Worm (Caenorhabditis elegans): ENCODE results near the gene T24F1.4.

Gene T24F1.4

DNA sequence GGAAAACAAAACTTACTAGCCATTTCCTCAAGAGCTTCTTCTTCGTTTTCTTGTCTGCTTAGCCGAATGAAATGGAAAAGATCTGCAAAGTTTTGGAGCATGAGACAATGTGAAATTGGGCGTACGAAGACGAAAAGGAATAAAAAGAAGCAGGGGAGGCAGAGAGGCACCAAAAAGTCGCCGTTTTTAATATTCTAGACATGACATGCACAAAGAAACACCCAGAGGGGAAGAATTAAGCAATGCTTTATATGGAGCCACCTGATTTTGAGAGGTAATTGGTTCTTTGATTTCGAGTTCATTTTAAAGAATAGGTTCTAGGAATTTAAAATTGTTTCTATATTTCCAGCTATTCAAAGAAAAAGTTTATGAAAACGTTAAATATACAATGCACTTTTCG is at the start of gene T24F1.4:
Gene T24F1.4 (minus strand): TSS at position 101 of the 400 bp plus-strand sequence.
- TF ChIP-seq ztf-11 (tag; optimal IDR thresholded peaks at IDR 0.05) (no peak), nhr-20 (tag; optimal IDR thresholded peaks at IDR 0.05) (no peak), unc-98 (GFP tag; IDR thresholded peaks at IDR 0.05) (no peak), lin-14 (GFP tag; optimal IDR thresholded peaks at IDR 0.05) (peak; percentile 21), zip-4 (GFP tag; optimal IDR thresholded peaks at IDR 0.05) (no peak), hlh-17 (GFP tag; optimal IDR thresholded peaks at IDR 0.05; ENCODE audit: borderline replicate concordance) (no peak), irx-1 (tag; optimal IDR thresholded peaks at IDR 0.05) (no peak), nhr-71 (tag; optimal IDR thresholded peaks at IDR 0.05) (peak; percentile 40), fkh-10 (GFP tag; optimal IDR thresholded peaks at IDR 0.05) (no peak), lin-15B (tag; optimal IDR thresholded peaks at IDR 0.05) (no peak), fkh-8 (tag; optimal IDR thresholded peaks at IDR 0.05) (peak; percentile 44), nhr-12 (tag; optimal IDR thresholded peaks at IDR 0.05) (no peak), lir-3 (tag; optimal IDR thresholded peaks at IDR 0.05; ENCODE audit: poor library complexity) (no peak), pax-3 (tag; optimal IDR thresholded peaks at IDR 0.05) (no peak)

DNA sequence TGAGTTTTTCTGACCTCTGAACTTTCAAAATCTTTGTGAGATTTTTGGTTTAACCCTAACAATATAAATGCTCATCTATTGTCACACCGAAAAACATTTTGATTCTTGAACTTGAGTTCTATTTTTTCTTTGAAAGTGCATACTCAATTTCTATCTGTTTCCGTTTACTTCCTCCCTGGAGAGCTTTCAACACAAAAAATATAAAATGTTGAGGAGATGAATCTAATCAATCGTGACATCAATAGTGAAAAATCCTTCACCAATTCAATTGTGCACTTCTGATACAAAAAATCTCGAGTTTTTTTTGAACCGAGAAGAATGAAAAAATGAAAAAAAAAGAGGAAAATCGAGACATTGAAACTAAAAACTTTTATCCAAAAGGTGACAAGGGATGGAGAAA is 47.7 kb upstream of the T24F1.4 start:
- TF ChIP-seq snpc-4 (tag; optimal IDR thresholded peaks at IDR 0.05) (no peak), lin-14 (GFP tag; optimal IDR thresholded peaks at IDR 0.05) (peak; percentile 40), ceh-8 (GFP tag; optimal IDR thresholded peaks at IDR 0.05) (no peak), nhr-77 (tag; optimal IDR thresholded peaks at IDR 0.05) (no peak), fos-1 (tag; optimal IDR thresholded peaks at IDR 0.05) (no peak), irx-1 (tag; optimal IDR thresholded peaks at IDR 0.05) (no peak), aha-1 (tag; optimal IDR thresholded peaks at IDR 0.05) (no peak), egl-27 (tag; optimal IDR thresholded peaks at IDR 0.05) (no peak), nhr-11 (tag; optimal IDR thresholded peaks at IDR 0.05) (no peak), fkh-10 (GFP tag; optimal IDR thresholded peaks at IDR 0.05) (peak; percentile 96), pax-3 (tag; optimal IDR thresholded peaks at IDR 0.05) (no peak)

DNA sequence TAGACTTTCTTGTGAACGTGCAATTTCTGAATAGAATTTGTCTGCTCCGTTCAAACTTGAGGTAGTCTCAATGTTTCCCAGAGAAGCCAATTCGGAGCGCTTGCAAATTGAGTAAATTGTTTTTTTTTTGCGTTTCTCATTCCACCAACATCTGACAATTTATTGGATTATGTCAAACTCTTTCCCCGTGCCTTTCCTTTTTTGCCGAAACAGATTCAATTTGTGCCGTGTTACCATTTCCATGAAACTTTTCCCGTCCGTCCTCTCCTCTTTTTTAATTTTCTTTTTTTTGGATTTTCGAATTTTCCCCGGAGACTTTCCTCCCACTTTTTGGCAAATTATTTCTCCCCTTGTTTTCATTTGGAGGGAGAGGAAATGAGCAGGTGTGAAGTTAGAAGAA is 39.4 kb upstream of the T24F1.4 start:
- TF ChIP-seq nhr-237 (tag; optimal IDR thresholded peaks at IDR 0.05) (no peak), tbx-2 (tag; optimal IDR thresholded peaks at IDR 0.05) (peak; percentile 62), swsn-7 (tag; optimal IDR thresholded peaks at IDR 0.05) (no peak), hlh-17 (GFP tag; optimal IDR thresholded peaks at IDR 0.05; ENCODE audit: borderline replicate concordance) (no peak), fkh-4 (tag; optimal IDR thresholded peaks at IDR 0.05; ENCODE audit: borderline replicate concordance) (no peak), lin-14 (GFP tag; optimal IDR thresholded peaks at IDR 0.05) (peak; percentile 70), egl-27 (tag; optimal IDR thresholded peaks at IDR 0.05) (no peak), nhr-71 (tag; optimal IDR thresholded peaks at IDR 0.05) (peak; percentile 14), fkh-10 (GFP tag; optimal IDR thresholded peaks at IDR 0.05) (no peak), nhr-47 (tag; optimal IDR thresholded peaks at IDR 0.05) (peak; percentile 6), lin-15B (tag; optimal IDR thresholded peaks at IDR 0.05) (no peak)

DNA sequence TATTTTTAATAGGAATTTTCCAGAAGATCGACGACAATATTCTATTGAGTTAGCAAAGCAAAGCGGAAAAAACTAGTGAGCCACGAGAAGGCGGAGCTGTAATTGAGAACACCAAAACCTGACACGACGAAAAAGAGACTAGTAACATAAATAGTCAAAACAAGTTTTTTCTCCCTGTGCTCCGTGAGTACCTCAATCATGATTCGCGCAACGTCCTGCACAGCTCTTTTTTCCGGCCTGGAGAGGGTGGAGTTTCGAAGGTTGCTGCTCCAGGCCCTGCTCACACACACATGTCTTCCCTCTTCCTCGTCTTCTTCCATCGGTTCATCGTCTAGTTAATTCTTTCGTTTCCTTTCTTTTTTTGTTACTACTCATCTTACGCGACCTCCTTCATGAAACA is 37.5 kb upstream of the T24F1.4 start, which contains the start of gene clh-2:
Gene clh-2 (plus strand): TSS at position 301 of the 400 bp plus-strand sequence.
- TF ChIP-seq pqm-1 (tag; optimal IDR thresholded peaks at IDR 0.05) = no peak
- no peak for TF ChIP-seq fkh-4 (tag; optimal IDR thresholded peaks at IDR 0.05; ENCODE audit: borderline replicate concordance)
- TF ChIP-seq lir-3 (tag; optimal IDR thresholded peaks at IDR 0.05; ENCODE audit: poor library complexity) = no peak
- no peak for TF ChIP-seq mef-2 (tag; optimal IDR thresholded peaks at IDR 0.05)
- no peak for TF ChIP-seq isw-1 (GFP tag; IDR thresholded peaks at IDR 0.05)
- TF ChIP-seq efl-1 (optimal IDR thresholded peaks at IDR 0.05) = no peak
- no peak for TF ChIP-seq efl-1 (GFP tag; optimal IDR thresholded peaks at IDR 0.05 in 1 of 2)
- TF ChIP-seq nhr-19 (GFP tag; conservative IDR thresholded peaks at IDR 0.05) = no peak
- no peak for TF ChIP-seq ztf-11 (tag; optimal IDR thresholded peaks at IDR 0.05)
- TF ChIP-seq lin-35 (GFP tag; optimal IDR thresholded peaks at IDR 0.05) = no peak
- no peak for TF ChIP-seq fos-1 (tag; optimal IDR thresholded peaks at IDR 0.05)
- TF ChIP-seq irx-1 (tag; optimal IDR thresholded peaks at IDR 0.05) = no peak
- TF ChIP-seq egl-27 (tag; optimal IDR thresholded peaks at IDR 0.05) = no peak
- no peak for TF ChIP-seq hpl-2 (GFP tag; optimal IDR thresholded peaks at IDR 0.05)
- no peak for TF ChIP-seq aha-1 (tag; optimal IDR thresholded peaks at IDR 0.05)
- TF ChIP-seq nhr-71 (tag; optimal IDR thresholded peaks at IDR 0.05) = no peak
- TF ChIP-seq jun-1 (tag; optimal IDR thresholded peaks at IDR 0.05) = no peak
- no peak for TF ChIP-seq F16B12.6 (tag; optimal IDR thresholded peaks at IDR 0.05)
